Worm (Caenorhabditis elegans) whole organism, young adult: ENCODE data around the gene W01D2.3.

Experiments
- B0019.2 ChIP-seq: fragments of 200-800 bp; sonication (Bioruptor generic); conservative IDR thresholded peaks from 2 replicates; pipeline ENCODE4 v1.3.6; 2022; ENCODE audit warnings: missing genetic modification reagents, missing genetic modification characterization, missing compliant biosample characterization
- B0035.1 ChIP-seq: sonication (generic microtip); optimal IDR thresholded peaks from 2 replicates; lab custom pipeline; 2016; ENCODE audit warnings: missing genetic modification characterization, mild to moderate bottlenecking, missing compliant biosample characterization, missing genotype, missing genetic modification reagents
- B0261.1 ChIP-seq: sonication (generic microtip); optimal IDR thresholded peaks from 2 replicates; lab custom pipeline; 2016; ENCODE audit warnings: mild to moderate bottlenecking, missing genetic modification characterization, moderate library complexity, missing compliant biosample characterization
- C06A6.2 ChIP-seq: fragments of 200-800 bp; sonication (Bioruptor generic); conservative IDR thresholded peaks from 2 replicates; pipeline ENCODE4 v1.3.6; 2022; ENCODE audit warnings: missing genetic modification characterization, missing compliant biosample characterization
- F57C9.4 ChIP-seq: sonication (generic microtip); optimal IDR thresholded peaks from 2 replicates; lab custom pipeline; 2017; ENCODE audit warnings: mild to moderate bottlenecking, missing genetic modification characterization, missing compliant biosample characterization
- Y53F4B.3 ChIP-seq: fragments of 200-800 bp; sonication (Bioruptor generic); IDR thresholded peaks from 2 replicates; pipeline ENCODE4 v1.3.6; 2022; ENCODE audit warnings: missing genetic modification reagents, missing genetic modification characterization, missing compliant biosample characterization
- Y67H2A.10 ChIP-seq: fragments of 200-800 bp; sonication (Bioruptor generic); conservative IDR thresholded peaks from 2 replicates; pipeline ENCODE4 v1.3.6; 2022; ENCODE audit warnings: missing genetic modification reagents, missing genetic modification characterization, missing compliant biosample characterization
- akir-1 ChIP-seq: fragments of 200-800 bp; sonication (Bioruptor generic); optimal IDR thresholded peaks from 2 replicates; lab custom pipeline; 2018; ENCODE audit warnings: mild to moderate bottlenecking, missing genetic modification characterization, moderate library complexity, missing compliant biosample characterization
- athp-1 ChIP-seq: sonication (generic microtip); optimal IDR thresholded peaks from 2 replicates; lab custom pipeline; 2017; ENCODE audit warnings: mild to moderate bottlenecking, missing genetic modification characterization, missing compliant biosample characterization
- ccch-3 ChIP-seq: fragments of 200-800 bp; sonication (Bioruptor generic); optimal IDR thresholded peaks from 2 replicates; lab custom pipeline; 2018; ENCODE audit warnings: mild to moderate bottlenecking, missing genetic modification characterization, missing compliant biosample characterization
- ceh-100 ChIP-seq: fragments of 200-800 bp; sonication (Bioruptor generic); IDR thresholded peaks from 2 replicates; pipeline ENCODE4 v1.3.6; 2022; ENCODE audit warnings: missing genetic modification reagents, missing genetic modification characterization, missing compliant biosample characterization
- ceh-27 ChIP-seq: fragments of 200-800 bp; sonication (Bioruptor generic); optimal IDR thresholded peaks from 2 replicates; lab custom pipeline; 2018; ENCODE audit warnings: mild to moderate bottlenecking, missing genetic modification characterization, moderate library complexity, missing compliant biosample characterization
- ceh-91 ChIP-seq: fragments of 200-800 bp; sonication (Bioruptor generic); IDR thresholded peaks from 2 replicates; pipeline ENCODE4 v1.3.6; 2022; ENCODE audit warnings: missing genetic modification reagents, missing genetic modification characterization, missing compliant biosample characterization
- die-1 ChIP-seq: sonication (generic microtip); optimal IDR thresholded peaks from 2 replicates; lab custom pipeline; 2016; ENCODE audit warnings: missing genotype, mild to moderate bottlenecking, missing genetic modification characterization, missing compliant biosample characterization
- dpl-1 ChIP-seq: fragments of 150-350 bp; optimal IDR thresholded peaks from 2 replicates; lab custom pipeline; 2014; ENCODE audit warnings: missing biosample characterization, missing genetic modification reagents, missing genetic modification characterization
- efl-1 ChIP-seq: fragments of 150-350 bp; optimal IDR thresholded peaks from 2 replicates; lab custom pipeline; 2014; ENCODE audit warnings: missing biosample characterization, missing genetic modification reagents, missing genetic modification characterization
- ets-4 ChIP-seq: fragments of 200-800 bp; sonication (Bioruptor generic); optimal IDR thresholded peaks from 2 replicates; lab custom pipeline; 2018; ENCODE audit warnings: mild to moderate bottlenecking, missing genetic modification characterization, missing compliant biosample characterization
- gei-17 ChIP-seq: fragments of 200-800 bp; sonication (Bioruptor generic); optimal IDR thresholded peaks from 2 replicates; lab custom pipeline; 2018; ENCODE audit warnings: mild to moderate bottlenecking, missing genetic modification characterization, missing compliant biosample characterization
- hlh-26 ChIP-seq: fragments of 200-800 bp; sonication (Bioruptor generic); conservative IDR thresholded peaks from 2 replicates; pipeline ENCODE4 v1.3.6; 2022; ENCODE audit warnings: missing genetic modification reagents, missing genetic modification characterization, missing compliant biosample characterization
- hmg-20 ChIP-seq: fragments of 200-800 bp; sonication (Bioruptor generic); IDR thresholded peaks from 2 replicates; pipeline ENCODE4 v1.3.6; 2022; ENCODE audit warnings: missing genetic modification reagents, missing genetic modification characterization, missing compliant biosample characterization
- hrde-1 ChIP-seq: sonication (generic microtip); optimal IDR thresholded peaks from 2 replicates; lab custom pipeline; 2016; ENCODE audit warnings: missing genetic modification characterization, mild to moderate bottlenecking, missing compliant biosample characterization, moderate library complexity, missing genotype, missing genetic modification reagents, borderline replicate concordance
- lin-26 ChIP-seq: fragments of 200-800 bp; sonication (Bioruptor generic); IDR thresholded peaks from 2 replicates; pipeline ENCODE4 v1.3.6; 2022; ENCODE audit warnings: missing genetic modification reagents, missing genetic modification characterization, missing compliant biosample characterization
- lin-54 ChIP-seq: fragments of 200-800 bp; sonication (Bioruptor generic); optimal IDR thresholded peaks from 2 replicates; lab custom pipeline; 2018; ENCODE audit warnings: mild to moderate bottlenecking, missing genetic modification characterization, missing compliant biosample characterization
- madf-10 ChIP-seq: sonication (generic microtip); optimal IDR thresholded peaks from 2 replicates; lab custom pipeline; 2016; ENCODE audit warnings: mild to moderate bottlenecking, missing genetic modification characterization, missing compliant biosample characterization
- madf-6 ChIP-seq: fragments of 200-800 bp; sonication (Bioruptor generic); IDR thresholded peaks from 2 replicates; pipeline ENCODE4 v1.3.6; 2022; ENCODE audit warnings: missing genetic modification reagents, missing genetic modification characterization, missing compliant biosample characterization
- madf-8 ChIP-seq: fragments of 200-800 bp; sonication (Bioruptor generic); conservative IDR thresholded peaks from 2 replicates; pipeline ENCODE4 v1.3.6; 2022; ENCODE audit warnings: missing genetic modification reagents, missing genetic modification characterization, missing compliant biosample characterization
- nfya-1 ChIP-seq: sonication (generic microtip); optimal IDR thresholded peaks from 2 replicates; lab custom pipeline; 2017; ENCODE audit warnings: antibody characterized with exemption, missing compliant biosample characterization, missing genetic modification characterization, borderline replicate concordance; ENCODE audit not compliant: insufficient read depth
- nfya-2 ChIP-seq: fragments of 200-800 bp; sonication (Bioruptor generic); IDR thresholded peaks from 2 replicates; pipeline ENCODE4 v1.3.6; 2022; ENCODE audit warnings: missing genetic modification reagents, missing genetic modification characterization, missing compliant biosample characterization
- nhr-179 ChIP-seq: sonication (generic microtip); optimal IDR thresholded peaks from 2 replicates; lab custom pipeline; 2016; ENCODE audit warnings: mild to moderate bottlenecking, missing genetic modification characterization, missing compliant biosample characterization
- nhr-27 ChIP-seq: fragments of 200-800 bp; sonication (Bioruptor generic); optimal IDR thresholded peaks from 2 replicates; lab custom pipeline; 2018; ENCODE audit warnings: mild to moderate bottlenecking, missing genetic modification characterization, moderate library complexity, missing compliant biosample characterization
- nhr-80 ChIP-seq: sonication (generic microtip); optimal IDR thresholded peaks from 2 replicates; lab custom pipeline; 2016; ENCODE audit warnings: missing genetic modification characterization, missing compliant biosample characterization
- pbrm-1 ChIP-seq: fragments of 200-800 bp; sonication (Bioruptor generic); IDR thresholded peaks from 2 replicates; pipeline ENCODE4 v1.3.6; 2022; ENCODE audit warnings: missing genetic modification reagents, missing genetic modification characterization, missing compliant biosample characterization
- pha-4 ChIP-seq: fragments of 150-350 bp; sonication (generic microtip); optimal IDR thresholded peaks from 2 replicates; lab custom pipeline; 2014; ENCODE audit warnings: missing biosample characterization, missing genetic modification reagents, missing genetic modification characterization
- rcor-1 ChIP-seq: fragments of 200-800 bp; sonication (Bioruptor generic); IDR thresholded peaks from 2 replicates; pipeline ENCODE4 v1.3.6; 2022; ENCODE audit warnings: missing genetic modification reagents, missing genetic modification characterization, missing compliant biosample characterization
- repo-1 ChIP-seq: sonication (generic microtip); optimal IDR thresholded peaks from 2 replicates; lab custom pipeline; 2017; ENCODE audit warnings: mild to moderate bottlenecking, missing genetic modification characterization, missing compliant biosample characterization
- snpc-3.4 ChIP-seq: sonication (generic microtip); optimal IDR thresholded peaks from 2 replicates; lab custom pipeline; 2017; ENCODE audit warnings: missing genetic modification characterization, mild to moderate bottlenecking, missing compliant biosample characterization, antibody characterized with exemption, moderate library complexity, missing genotype, missing genetic modification reagents
- sptf-2 ChIP-seq: fragments of 200-800 bp; sonication (Bioruptor generic); optimal IDR thresholded peaks from 2 replicates; lab custom pipeline; 2018; ENCODE audit warnings: mild to moderate bottlenecking, missing genetic modification characterization, missing compliant biosample characterization
- tbp1 ChIP-seq: fragments of 200-800 bp; sonication (Bioruptor generic); optimal IDR thresholded peaks from 2 replicates; lab custom pipeline; 2018; ENCODE audit warnings: mild to moderate bottlenecking, missing genetic modification characterization, missing compliant biosample characterization
- unc-62 ChIP-seq: fragments of 150-350 bp; optimal IDR thresholded peaks from 2 replicates; lab custom pipeline; 2014; ENCODE audit warnings: missing biosample characterization, missing genetic modification reagents, missing genetic modification characterization

W01D2.3 gene

ce11 chrII:14849897-14850296, 45.8 kb upstream of the W01D2.3 start:
- TF ChIP-seq C06A6.2 (GFP tag; lab: Robert Waterston, UW) (no peak), repo-1 (tag; lab: Kevin White, UChicago) (no peak), snpc-3.4 (tag; lab: Kevin White, UChicago) (no peak), ceh-100 (GFP tag; lab: Robert Waterston, UW) (no peak), unc-62 (GFP tag; lab: Kevin White, UChicago) (no peak), lin-26 (GFP tag; lab: Robert Waterston, UW) (no peak), F57C9.4 (tag; lab: Kevin White, UChicago) (no peak), efl-1 (GFP tag; lab: Kevin White, UChicago) (no peak), ccch-3 (GFP tag; lab: Kevin White, UChicago) (no peak)

ce11 chrII:14844253-14844652, 40.1 kb upstream of the W01D2.3 start:
- TF ChIP-seq hmg-20 (no peak), sptf-2 (GFP tag; lab: Kevin White, UChicago) (no peak), B0261.1 (tag; lab: Kevin White, UChicago) (no peak), pha-4 (tag; lab: Kevin White, UChicago) (no peak), hlh-26 (GFP tag; lab: Robert Waterston, UW) (no peak), madf-8 (GFP tag; lab: Robert Waterston, UW) (no peak), athp-1 (tag; lab: Kevin White, UChicago) (no peak), B0035.1 (tag; lab: Kevin White, UChicago) (no peak), gei-17 (GFP tag; lab: Kevin White, UChicago) (no peak), die-1 (tag; lab: Kevin White, UChicago) (no peak), nfya-2 (no peak), nhr-179 (no peak), rcor-1 (GFP tag; lab: Robert Waterston, UW) (no peak), dpl-1 (GFP tag; lab: Kevin White, UChicago) (no peak), ets-4 (GFP tag; lab: Kevin White, UChicago) (no peak), madf-10 (tag; lab: Kevin White, UChicago) (no peak), lin-54 (no peak), hrde-1 (tag; lab: Kevin White, UChicago) (no peak), ceh-27 (no peak), Y53F4B.3 (GFP tag; lab: Robert Waterston, UW) (no peak)
- TF ChIP-seq, all 124 proteins: peak for 0

DNA sequence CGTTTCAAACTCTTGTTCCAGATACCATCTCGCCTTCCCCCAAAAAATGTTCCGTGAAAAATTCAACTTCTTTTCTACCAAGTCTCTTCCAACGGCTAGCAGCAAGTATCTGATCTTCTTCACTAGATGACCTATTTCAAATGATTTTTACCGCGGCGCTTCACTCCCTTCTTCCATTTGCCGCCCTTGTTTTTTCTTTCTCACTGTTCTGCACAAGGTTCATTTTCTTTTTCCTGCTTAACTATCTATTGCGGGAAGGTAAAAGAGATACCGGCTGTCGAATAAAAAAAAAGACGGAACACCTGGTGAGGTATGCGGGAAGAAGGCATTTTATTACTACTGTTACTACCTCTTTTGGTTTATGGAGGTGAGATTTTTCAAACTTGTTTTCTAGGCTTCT, 38.9 kb upstream of the W01D2.3 start, which contains the start of gene cdh-7:
cdh-7 (plus strand) TSS at position 214 of the 400 bp plus-strand sequence.
- TF ChIP-seq Y67H2A.10 (GFP tag; lab: Robert Waterston, UW) (no peak), nhr-27 (tag; lab: Kevin White, UChicago) (no peak), rcor-1 (GFP tag; lab: Robert Waterston, UW) (no peak), madf-6 (GFP tag; lab: Robert Waterston, UW) (no peak), nhr-80 (tag; lab: Kevin White, UChicago) (no peak), pbrm-1 (GFP tag; lab: Robert Waterston, UW) (no peak), akir-1 (GFP tag; lab: Kevin White, UChicago) (no peak), tbp1 (no peak), nfya-1 (tag; lab: Kevin White, UChicago) (no peak), ceh-91 (GFP tag; lab: Robert Waterston, UW) (no peak), B0019.2 (GFP tag; lab: Robert Waterston, UW) (no peak)
